Comparison of ENCODE assay signal across 1 worm cellular context in the genomic region with DNA sequence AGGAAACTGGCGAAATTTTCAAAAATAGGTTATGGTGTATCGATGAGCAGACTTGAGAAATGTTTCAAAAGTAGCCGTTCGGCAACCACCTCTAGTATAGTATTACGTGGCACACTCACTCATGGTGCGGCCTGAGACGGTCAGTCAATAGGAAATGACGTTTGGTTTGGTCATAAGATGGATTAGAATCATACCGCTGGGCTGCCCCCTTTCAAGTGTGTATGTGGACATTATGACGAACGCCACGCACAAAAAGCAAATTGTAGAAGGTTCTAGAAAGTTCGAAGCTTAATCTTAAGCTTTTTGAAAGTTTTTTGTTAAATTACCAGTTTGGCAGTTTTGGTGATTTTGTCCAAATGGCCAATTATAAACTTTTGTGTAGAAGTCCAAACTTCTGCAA.
TF ChIP-seq lines count a peak whose summit lies in the region.

No protein-coding gene starts in this region.

TF ChIP-seq in whole organism, L3 larva, 47 proteins besides CTCF, POLR2A, EP300 and RAD21 (continued from another document):
- TF ChIP-seq pha-4 (tag; optimal IDR thresholded peaks at IDR 0.05; lab: Kevin White, UChicago) (peak; percentile 54), sea-2 (GFP tag; optimal IDR thresholded peaks at IDR 0.05; lab: Kevin White, UChicago) (no peak), nhr-67 (tag; optimal IDR thresholded peaks at IDR 0.05; lab: Kevin White, UChicago) (no peak)
TF ChIP-seq in whole organism, L3 larva: peak in this region for 3.
